Fruit fly (Drosophila melanogaster) whole organism: ENCODE measurements around the gene robl37BC.

ENCODE experiments used
- CG8478 ChIP-seq: fragments of >200 bp; optimal IDR thresholded peaks from 2 replicates; lab custom pipeline; 2018; ENCODE audit warnings: inconsistent platforms
- Dll ChIP-seq: fragments of >200 bp; optimal IDR thresholded peaks from 2 replicates; lab custom pipeline; 2017
- EcR ChIP-seq, 2 experiments: fragments of >200 bp; optimal IDR thresholded peaks; 2 replicates each; lab custom pipeline; 2017; ENCODE audit warnings: missing biosample characterization in 2 of 2, missing genetic modification characterization in 2 of 2, missing genetic modification reagents in 2 of 2
- pan ChIP-seq: fragments of >200 bp; optimal IDR thresholded peaks from 2 replicates; lab custom pipeline; 2017
- psq ChIP-seq: fragments of >200 bp; optimal IDR thresholded peaks from 2 replicates; lab custom pipeline; 2017
- usp ChIP-seq: fragments of >200 bp; optimal IDR thresholded peaks from 2 replicates; lab custom pipeline; 2017; ENCODE audit warnings: missing biosample characterization, missing genetic modification characterization, mixed read lengths

The robl37BC gene

dm6 chr2L:18995660-18996417 is 14.8 kb upstream of the robl37BC start, which contains the start of gene CG10650:
CG10650 (minus strand) TSS chr2L:18995934.
- TF ChIP-seq CG8478 (lab: Kevin White, UChicago) (no peak), usp (no peak), Dll (no peak), psq (no peak), EcR (GFP tag; optimal IDR thresholded peaks at IDR 0.05; lab: Kevin White, UChicago) (no peak), pan (no peak)

dm6 chr2L:18997148-18997547 is 13.5 kb upstream of the robl37BC start, which contains the start of gene CG31792:
CG31792 (plus strand) TSS chr2L:18997448.
- no peak for TF ChIP-seq Dll
- TF ChIP-seq CG8478 (lab: Kevin White, UChicago) = no peak
- TF ChIP-seq EcR (GFP tag; optimal IDR thresholded peaks at IDR 0.05; lab: Kevin White, UChicago) = no peak

- TF ChIP-seq pan (no peak), psq (no peak), CG8478 (lab: Kevin White, UChicago) (no peak), usp (no peak), Dll (no peak), EcR (GFP tag; optimal IDR thresholded peaks at IDR 0.05; lab: Kevin White, UChicago) (no peak)
Measured at dm6 chr2L:19002468-19002867, 8.2 kb upstream of the robl37BC start.

dm6 chr2L:19002959-19003371 is 7.7 kb upstream of the robl37BC start, which contains the start of gene CG31793:
CG31793 (plus strand) TSS chr2L:19003367.
- no peak for TF ChIP-seq EcR (GFP tag; optimal IDR thresholded peaks at IDR 0.05; lab: Kevin White, UChicago)
- TF ChIP-seq psq = no peak
- no peak for TF ChIP-seq CG8478 (lab: Kevin White, UChicago)
- no peak for TF ChIP-seq usp
- TF ChIP-seq pan = no peak
- TF ChIP-seq Dll = no peak

dm6 chr2L:19009130-19009529 is 1.5 kb upstream of the robl37BC start, which contains the start of gene RpL30:
RpL30 (minus strand) TSS chr2L:19009306.
- TF ChIP-seq usp = no peak
- TF ChIP-seq Dll = no peak
- no peak for TF ChIP-seq CG8478 (lab: Kevin White, UChicago)
- TF ChIP-seq psq = no peak

- TF ChIP-seq CG8478 (lab: Kevin White, UChicago) (no peak), Dll (no peak), psq (no peak), EcR (GFP tag; optimal IDR thresholded peaks at IDR 0.05; lab: Kevin White, UChicago) (no peak), usp (no peak), pan (no peak)
Measured at dm6 chr2L:19010037-19010436, 629 bp upstream of the robl37BC start.

dm6 chr2L:19011895-19012645 is 1.4 kb downstream of the robl37BC start:
- peak; percentile 62 for TF ChIP-seq pan
- no peak for TF ChIP-seq CG8478 (lab: Kevin White, UChicago)

- TF ChIP-seq pan (no peak), EcR (GFP tag; optimal IDR thresholded peaks at IDR 0.05; lab: Kevin White, UChicago) (no peak), psq (no peak), Dll (no peak), CG8478 (lab: Kevin White, UChicago) (no peak), usp (no peak)
Measured at dm6 chr2L:19012776-19013328, 2.2 kb downstream of the robl37BC start.

- TF ChIP-seq EcR (GFP tag; optimal IDR thresholded peaks at IDR 0.05; lab: Kevin White, UChicago) = no peak
- TF ChIP-seq usp = no peak
- TF ChIP-seq CG8478 (lab: Kevin White, UChicago) = no peak
- TF ChIP-seq Dll = no peak
- TF ChIP-seq psq = no peak
Measured at dm6 chr2L:19014032-19014880, 3.6 kb downstream of the robl37BC start.

dm6 chr2L:19014881-19015366 is 4.3 kb downstream of the robl37BC start:
- TF ChIP-seq pan = no peak
- TF ChIP-seq psq = no peak
- no peak for TF ChIP-seq CG8478 (lab: Kevin White, UChicago)
- no peak for TF ChIP-seq usp
- no peak for TF ChIP-seq EcR (GFP tag; optimal IDR thresholded peaks at IDR 0.05; lab: Kevin White, UChicago)
- no peak for TF ChIP-seq Dll

- no peak for TF ChIP-seq Dll
- no peak for TF ChIP-seq usp
- no peak for TF ChIP-seq CG8478 (lab: Kevin White, UChicago)
- no peak for TF ChIP-seq pan
- TF ChIP-seq EcR (GFP tag; optimal IDR thresholded peaks at IDR 0.05; lab: Kevin White, UChicago) = no peak
- TF ChIP-seq psq = no peak
Measured at dm6 chr2L:19015628-19016027, 5.0 kb downstream of the robl37BC start.

- TF ChIP-seq psq = no peak
- no peak for TF ChIP-seq CG8478 (lab: Kevin White, UChicago)
- TF ChIP-seq EcR (GFP tag; optimal IDR thresholded peaks at IDR 0.05; lab: Kevin White, UChicago) = no peak
- no peak for TF ChIP-seq usp
- TF ChIP-seq Dll = no peak
- no peak for TF ChIP-seq pan
Measured at dm6 chr2L:19017060-19017459, 6.4 kb downstream of the robl37BC start.
